Fruit fly (Drosophila melanogaster) whole organism, embryonic: Measurements from ENCODE around the gene Trf4-1.

Source experiments
- Blimp-1 ChIP-seq: fragments of 200-800 bp; sonication (Bioruptor generic); optimal IDR thresholded peaks from 3 replicates; lab custom pipeline; 2018; ENCODE audit warnings: missing biosample characterization, missing genetic modification characterization, mild to moderate bottlenecking, moderate library complexity, missing genetic modification reagents
- C15 ChIP-seq: fragments of 200-800 bp; sonication (Bioruptor generic); IDR thresholded peaks from 3 replicates; pipeline ENCODE4 v1.3.6; 2022; ENCODE audit warnings: missing biosample characterization, missing genetic modification characterization
- CG10147 ChIP-seq: fragments of 200-800 bp; sonication (Bioruptor generic); optimal IDR thresholded peaks from 2 replicates; lab custom pipeline; 2019; ENCODE audit warnings: missing biosample characterization, mild to moderate bottlenecking, missing genetic modification characterization, moderate library complexity
- CG10543 ChIP-seq: fragments of 200-800 bp; sonication (Bioruptor generic); optimal IDR thresholded peaks from 3 replicates; lab custom pipeline; 2017; ENCODE audit warnings: missing biosample characterization, mild to moderate bottlenecking, missing genetic modification characterization, moderate library complexity
- CG15269 ChIP-seq: fragments of 200-800 bp; sonication (Bioruptor generic); optimal IDR thresholded peaks from 2 replicates; lab custom pipeline; 2018; ENCODE audit warnings: missing biosample characterization, mild to moderate bottlenecking, missing genetic modification characterization, moderate library complexity
- CG1603 ChIP-seq: fragments of 200-800 bp; sonication (Bioruptor generic); optimal IDR thresholded peaks from 2 replicates; lab custom pipeline; 2019; ENCODE audit warnings: missing biosample characterization, mild to moderate bottlenecking, missing genetic modification characterization, moderate library complexity
- CG16813 ChIP-seq: fragments of 200-800 bp; sonication (Bioruptor generic); IDR thresholded peaks from 3 replicates; pipeline ENCODE4 v1.3.6; 2022; ENCODE audit warnings: missing biosample characterization, missing genetic modification characterization; ENCODE audit not compliant: partially characterized antibody
- CG16815 ChIP-seq: fragments of 200-800 bp; sonication (Bioruptor generic); optimal IDR thresholded peaks from 3 replicates; lab custom pipeline; 2017; ENCODE audit warnings: missing biosample characterization, mild to moderate bottlenecking, missing genetic modification characterization
- CG17385 ChIP-seq: fragments of 200-800 bp; sonication (Bioruptor generic); optimal IDR thresholded peaks from 3 replicates; lab custom pipeline; 2018; ENCODE audit warnings: missing biosample characterization, mild to moderate bottlenecking, missing genetic modification characterization
- CG18599 ChIP-seq: fragments of 200-800 bp; sonication (Bioruptor generic); optimal IDR thresholded peaks from 3 replicates; lab custom pipeline; 2017; ENCODE audit warnings: missing biosample characterization, missing genetic modification characterization, mild to moderate bottlenecking, moderate library complexity, missing genetic modification reagents
- CG2199 ChIP-seq: fragments of 200-800 bp; sonication (Bioruptor generic); IDR thresholded peaks from 3 replicates; pipeline ENCODE4 v1.3.6; 2022; ENCODE audit warnings: missing biosample characterization, missing genetic modification characterization
- CG2712 ChIP-seq: fragments of 200-800 bp; optimal IDR thresholded peaks from 3 replicates; lab custom pipeline; 2019; ENCODE audit warnings: missing biosample characterization, mild to moderate bottlenecking, missing genetic modification characterization, moderate library complexity
- CG2875 ChIP-seq: fragments of 200-800 bp; sonication (Bioruptor generic); optimal IDR thresholded peaks from 2 replicates; lab custom pipeline; 2017; ENCODE audit warnings: missing biosample characterization, mild to moderate bottlenecking, missing genetic modification characterization, missing genetic modification reagents
- CG31224 ChIP-seq: fragments of 200-800 bp; sonication (Bioruptor generic); IDR thresholded peaks from 2 replicates; pipeline ENCODE4 v1.3.6; 2022; ENCODE audit warnings: missing biosample characterization, missing genetic modification characterization
- CG32767 ChIP-seq: fragments of 200-800 bp; sonication (Bioruptor generic); IDR thresholded peaks from 2 replicates; pipeline ENCODE4 v1.3.6; 2022; ENCODE audit warnings: missing biosample characterization, missing genetic modification characterization
- CG33557 ChIP-seq: fragments of 200-800 bp; sonication (Bioruptor generic); optimal IDR thresholded peaks from 2 replicates; lab custom pipeline; 2019; ENCODE audit warnings: missing biosample characterization, mild to moderate bottlenecking, missing genetic modification characterization, moderate library complexity
- CG43689 ChIP-seq: fragments of 200-800 bp; sonication (Bioruptor generic); IDR thresholded peaks from 2 replicates; pipeline ENCODE4 v1.3.6; 2022; ENCODE audit warnings: missing biosample characterization, missing genetic modification characterization
- CG4730 ChIP-seq: fragments of 200-800 bp; sonication (Bioruptor generic); IDR thresholded peaks from 2 replicates; pipeline ENCODE4 v1.3.6; 2022; ENCODE audit warnings: missing biosample characterization, missing genetic modification characterization
- CG6683 ChIP-seq: fragments of 200-800 bp; sonication (Bioruptor generic); optimal IDR thresholded peaks from 2 replicates; lab custom pipeline; 2017; ENCODE audit warnings: missing biosample characterization, mild to moderate bottlenecking, missing genetic modification characterization, missing genetic modification reagents
- CG6689 ChIP-seq: fragments of 200-800 bp; sonication (Bioruptor generic); IDR thresholded peaks from 2 replicates; pipeline ENCODE4 v1.3.6; 2022; ENCODE audit warnings: missing biosample characterization, missing genetic modification characterization
- CkIIα-i1 ChIP-seq: fragments of 200-800 bp; sonication (Bioruptor generic); IDR thresholded peaks from 2 replicates; pipeline ENCODE4 v1.3.6; 2022; ENCODE audit warnings: missing biosample characterization, missing genetic modification characterization
- Fer3 ChIP-seq: fragments of 200-800 bp; sonication (Bioruptor generic); optimal IDR thresholded peaks from 2 replicates; lab custom pipeline; 2018; ENCODE audit warnings: missing biosample characterization, mild to moderate bottlenecking, missing genetic modification characterization, moderate library complexity
- Hmr ChIP-seq: fragments of 200-800 bp; sonication (Bioruptor generic); optimal IDR thresholded peaks from 3 replicates; lab custom pipeline; 2017; ENCODE audit warnings: mild to moderate bottlenecking, missing biosample characterization, missing genetic modification reagents, missing genetic modification characterization
- Hr39 ChIP-seq: fragments of >200 bp; optimal IDR thresholded peaks from 2 replicates; lab custom pipeline; 2017
- Hr51 ChIP-seq, 2 experiments: fragments of 200-800 bp; sonication (Bioruptor generic); optimal IDR thresholded peaks; 2 replicates in 1 of 2; 3 replicates in 1 of 2; lab custom pipeline; 2016 to 2018; ENCODE audit warnings: missing biosample characterization in 2 of 2, missing genetic modification characterization in 2 of 2, mild to moderate bottlenecking in 1 of 2, moderate library complexity in 1 of 2
- Max ChIP-seq: fragments of 200-800 bp; sonication (Bioruptor generic); optimal IDR thresholded peaks from 2 replicates; lab custom pipeline; 2016; ENCODE audit warnings: missing biosample characterization, mild to moderate bottlenecking, missing genetic modification characterization
- Meics ChIP-seq: fragments of 200-800 bp; sonication (Bioruptor generic); optimal IDR thresholded peaks from 2 replicates; lab custom pipeline; 2017; ENCODE audit warnings: missing biosample characterization, mild to moderate bottlenecking, missing genetic modification characterization
- Myb ChIP-seq: fragments of 200-800 bp; sonication (Bioruptor generic); optimal IDR thresholded peaks from 2 replicates; lab custom pipeline; 2016; ENCODE audit warnings: missing biosample characterization, missing genetic modification characterization
- Sin3A ChIP-seq: fragments of >200 bp; optimal IDR thresholded peaks from 2 replicates; lab custom pipeline; 2018
- ase ChIP-seq: fragments of 200-800 bp; sonication (Bioruptor generic); IDR thresholded peaks from 3 replicates; pipeline ENCODE4 v1.3.6; 2022; ENCODE audit warnings: missing biosample characterization, missing genetic modification characterization
- chinmo ChIP-seq: fragments of 200-800 bp; sonication (Bioruptor generic); IDR thresholded peaks from 4 replicates; pipeline ENCODE4 v1.3.6; 2022; ENCODE audit warnings: missing biosample characterization, missing genetic modification characterization; ENCODE audit not compliant: partially characterized antibody
- ci ChIP-seq: fragments of 200-800 bp; sonication (Bioruptor generic); IDR thresholded peaks from 3 replicates; pipeline ENCODE4 v1.3.6; 2022; ENCODE audit warnings: missing biosample characterization, missing genetic modification characterization
- dysf ChIP-seq: fragments of 200-800 bp; sonication (Bioruptor generic); IDR thresholded peaks from 3 replicates; pipeline ENCODE4 v1.3.6; 2022; ENCODE audit warnings: missing biosample characterization, missing genetic modification characterization
- gem ChIP-seq: fragments of 200-800 bp; sonication (Bioruptor generic); optimal IDR thresholded peaks from 2 replicates; lab custom pipeline; 2019; ENCODE audit warnings: missing biosample characterization, mild to moderate bottlenecking, missing genetic modification characterization, moderate library complexity
- jigr1 ChIP-seq: fragments of 200-800 bp; sonication (Bioruptor generic); IDR thresholded peaks from 3 replicates; pipeline ENCODE4 v1.3.6; 2022; ENCODE audit warnings: missing biosample characterization, missing genetic modification characterization
- nom ChIP-seq: fragments of 200-800 bp; sonication (Bioruptor generic); optimal IDR thresholded peaks from 2 replicates; lab custom pipeline; 2017; ENCODE audit warnings: missing biosample characterization, missing genetic modification characterization, mild to moderate bottlenecking, moderate library complexity, missing genetic modification reagents
- prd ChIP-seq, 3 experiments: fragments of >200 bp in 2 of 3; fragments of 200-800 bp in 1 of 3; sonication (Bioruptor generic) in 1 of 3; optimal IDR thresholded peaks in 2 of 3; IDR thresholded peaks in 1 of 3; 2 replicates in 2 of 3; 3 replicates in 1 of 3; pipeline versions ENCODE4 v1.3.6 to Lab custom; 2017 to 2022; ENCODE audit warnings: missing biosample characterization in 1 of 3, missing genetic modification characterization in 1 of 3
- pum ChIP-seq: fragments of 200-800 bp; sonication (Bioruptor generic); optimal IDR thresholded peaks from 2 replicates; lab custom pipeline; 2016; ENCODE audit warnings: missing biosample characterization, missing genetic modification characterization
- row ChIP-seq: fragments of 200-800 bp; sonication (Bioruptor generic); IDR thresholded peaks from 3 replicates; pipeline ENCODE4 v1.3.6; 2022; ENCODE audit warnings: missing biosample characterization, missing genetic modification characterization
- scrt ChIP-seq: fragments of 200-800 bp; sonication (Bioruptor generic); optimal IDR thresholded peaks from 2 replicates; lab custom pipeline; 2018; ENCODE audit warnings: missing biosample characterization, mild to moderate bottlenecking, missing genetic modification characterization, moderate library complexity
- sd ChIP-seq: fragments of 200-800 bp; sonication (Bioruptor generic); optimal IDR thresholded peaks from 3 replicates; lab custom pipeline; 2018; ENCODE audit warnings: missing biosample characterization, mild to moderate bottlenecking, missing genetic modification characterization, moderate library complexity
- sna ChIP-seq: fragments of 200-800 bp; sonication (Bioruptor generic); IDR thresholded peaks from 2 replicates; pipeline ENCODE4 v1.3.6; 2022; ENCODE audit warnings: missing biosample characterization, missing genetic modification characterization; ENCODE audit not compliant: partially characterized antibody
- tin ChIP-seq: fragments of 200-800 bp; sonication (Bioruptor generic); optimal IDR thresholded peaks from 3 replicates; lab custom pipeline; 2016; ENCODE audit warnings: missing biosample characterization, missing genetic modification characterization
- tup ChIP-seq: fragments of 200-800 bp; sonication (Bioruptor generic); optimal IDR thresholded peaks from 2 replicates; lab custom pipeline; 2016; ENCODE audit warnings: missing biosample characterization, mild to moderate bottlenecking, missing genetic modification characterization, moderate library complexity
- vvl ChIP-seq: fragments of 200-800 bp; sonication (Bioruptor generic); IDR thresholded peaks from 2 replicates; pipeline ENCODE4 v1.3.6; 2022; ENCODE audit warnings: missing biosample characterization, missing genetic modification characterization
- zen ChIP-seq: fragments of 200-800 bp; sonication (Bioruptor generic); optimal IDR thresholded peaks from 3 replicates; lab custom pipeline; 2018; ENCODE audit warnings: missing biosample characterization, mild to moderate bottlenecking, missing genetic modification characterization, moderate library complexity

The Trf4-1 gene

dm6 chrX:8579875-8580274 lies 19.8 kb downstream of the Trf4-1 start:
- TF ChIP-seq CG15269 (tag; lab: Kevin White, UChicago), result no peak
- TF ChIP-seq sd (tag; lab: Kevin White, UChicago), result peak; percentile 22
- 0 out of 4 replicates have a peak, but pooled peaks have one; percentile 54 for TF ChIP-seq chinmo (GFP tag; lab: Robert Waterston, UW)
- no peak for TF ChIP-seq zen (tag; lab: Kevin White, UChicago)

- TF ChIP-seq nom (GFP tag; lab: Kevin White, UChicago) (peak; percentile 55), sna (GFP tag; lab: Robert Waterston, UW) (no peak), CG6683 (GFP tag; lab: Kevin White, UChicago) (no peak)
These were observed 20.7 kb downstream of the Trf4-1 start for dm6 chrX:8580794-8581193.

DNA sequence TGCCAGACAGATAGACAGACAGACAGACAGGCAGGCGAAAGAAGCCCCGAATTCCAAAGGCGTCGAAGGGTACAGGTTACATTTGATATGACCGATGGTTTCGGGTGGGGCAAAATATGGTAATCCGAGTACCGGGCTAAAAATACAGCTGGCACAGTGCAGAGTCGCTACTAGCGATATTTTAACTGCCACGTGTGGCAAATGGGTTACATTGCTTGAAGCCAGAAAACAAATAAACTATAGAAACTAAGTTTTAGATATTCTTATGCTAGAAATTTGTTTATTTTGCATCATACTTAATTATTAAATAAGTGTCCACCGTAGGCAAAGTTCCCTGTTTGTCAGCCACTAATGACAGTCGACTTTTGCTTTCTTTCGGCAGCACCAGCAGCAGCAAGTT lies 23.0 kb downstream of the Trf4-1 start:
- no peak for TF ChIP-seq CG2712 (tag; lab: Kevin White, UChicago)
- no peak for TF ChIP-seq ase (GFP tag; lab: Robert Waterston, UW)
- peak; percentile 32 for TF ChIP-seq CG15269 (tag; lab: Kevin White, UChicago)
- no peak for TF ChIP-seq jigr1
- no peak for TF ChIP-seq prd (optimal IDR thresholded peaks at IDR 0.05; lab: Kevin White, UChicago)
- TF ChIP-seq prd (GFP tag; IDR thresholded peaks at IDR 0.05; lab: Robert Waterston, UW), result peak; percentile 28; the same call in 1 of the 3 replicates
- no peak for TF ChIP-seq CG2875
- peak; percentile 51; the same call in 1 of the 2 replicates for TF ChIP-seq vvl (GFP tag; lab: Robert Waterston, UW)
- TF ChIP-seq tup (GFP tag; lab: Kevin White, UChicago), result no peak
- TF ChIP-seq CG31224 (GFP tag; lab: Robert Waterston, UW), result 0 out of 2 replicates have a peak, but pooled peaks have one; percentile 24
- peak; percentile 26 for TF ChIP-seq Hmr (GFP tag; lab: Kevin White, UChicago)
- TF ChIP-seq Max (GFP tag; lab: Kevin White, UChicago), result no peak
- no peak for TF ChIP-seq Myb (GFP tag; lab: Kevin White, UChicago)
- TF ChIP-seq ci (GFP tag; lab: Robert Waterston, UW), result 0 out of 3 replicates have a peak, but pooled peaks have one; percentile 31
- TF ChIP-seq CG18599 (GFP tag; lab: Kevin White, UChicago), result peak; percentile 44
- no peak for TF ChIP-seq tin
- TF ChIP-seq Fer3, result no peak
- no peak for TF ChIP-seq C15 (GFP tag; lab: Robert Waterston, UW)
- TF ChIP-seq CG16815 (GFP tag; lab: Kevin White, UChicago), result no peak
- no peak for TF ChIP-seq CkIIα-i1 (GFP tag; lab: Robert Waterston, UW)
- peak; percentile 69 for TF ChIP-seq row (GFP tag; lab: Robert Waterston, UW)
- peak; percentile 30 for TF ChIP-seq CG10543
- peak; percentile 19 for TF ChIP-seq CG10147 (GFP tag; lab: Kevin White, UChicago)
- peak; percentile 18 for TF ChIP-seq scrt (GFP tag; lab: Kevin White, UChicago)
- no peak for TF ChIP-seq CG43689 (GFP tag; lab: Robert Waterston, UW)
- no peak; the same call in 1 of the 2 replicates for TF ChIP-seq CG4730 (GFP tag; lab: Robert Waterston, UW)
- peak; percentile 6 for TF ChIP-seq CG1603 (tag; lab: Kevin White, UChicago)
- TF ChIP-seq Blimp-1 (GFP tag; lab: Kevin White, UChicago), result peak; percentile 33
- no peak for TF ChIP-seq CG16813 (GFP tag; lab: Robert Waterston, UW)
- TF ChIP-seq CG32767 (GFP tag; lab: Robert Waterston, UW), result no peak
- no peak for TF ChIP-seq pum
- TF ChIP-seq Meics (GFP tag; lab: Kevin White, UChicago), result peak; percentile 45
- no peak for TF ChIP-seq Sin3A (lab: Kevin White, UChicago)
- peak; percentile 47 for TF ChIP-seq gem
- no peak for TF ChIP-seq CG2199 (GFP tag; lab: Robert Waterston, UW)
- TF ChIP-seq CG17385 (GFP tag; lab: Kevin White, UChicago), result peak; percentile 33
- TF ChIP-seq CG6689 (GFP tag; lab: Robert Waterston, UW), result no peak
- peak; percentile 60; the same call in 2 of the 3 replicates for TF ChIP-seq dysf (GFP tag; lab: Robert Waterston, UW)
- peak in 1 of 2 experiments; percentile 47 for TF ChIP-seq Hr51 (GFP tag; optimal IDR thresholded peaks at IDR 0.05; lab: Kevin White, UChicago)
- TF ChIP-seq CG33557 (GFP tag; lab: Kevin White, UChicago), result no peak
- TF ChIP-seq Hr39 (lab: Kevin White, UChicago), result no peak
